Worm (Caenorhabditis elegans) whole organism, late embryonic: ENCODE data around the gene nas-15.

Experiments used
- F13H6.1 ChIP-seq: sonication (generic microtip); optimal IDR thresholded peaks from 2 replicates; lab custom pipeline; 2016; ENCODE audit warnings: missing genetic modification characterization, missing compliant biosample characterization
- nfya-1 ChIP-seq: sonication (generic microtip); optimal IDR thresholded peaks from 2 replicates; lab custom pipeline; 2017; ENCODE audit warnings: missing genetic modification characterization, mild to moderate bottlenecking, missing compliant biosample characterization, antibody characterized with exemption, moderate library complexity
- nhr-11 ChIP-seq: fragments of 150-350 bp; optimal IDR thresholded peaks from 2 replicates; lab custom pipeline; 2014; ENCODE audit warnings: missing biosample characterization, missing genetic modification characterization

- TF ChIP-seq nfya-1 (tag; lab: Kevin White, UChicago) (no peak), nhr-11 (tag; lab: Kevin White, UChicago) (no peak), F13H6.1 (tag; lab: Kevin White, UChicago) (no peak)
Measured at ce11 chrX:789848-790247, 12.3 kb downstream of the nas-15 start.
